Fruit fly (Drosophila melanogaster): ENCODE results near the gene Mcm10.
A peak's percentile ranks its signal among the peaks of the same experiment; 100 is the strongest.

Mcm10 gene

DNA sequence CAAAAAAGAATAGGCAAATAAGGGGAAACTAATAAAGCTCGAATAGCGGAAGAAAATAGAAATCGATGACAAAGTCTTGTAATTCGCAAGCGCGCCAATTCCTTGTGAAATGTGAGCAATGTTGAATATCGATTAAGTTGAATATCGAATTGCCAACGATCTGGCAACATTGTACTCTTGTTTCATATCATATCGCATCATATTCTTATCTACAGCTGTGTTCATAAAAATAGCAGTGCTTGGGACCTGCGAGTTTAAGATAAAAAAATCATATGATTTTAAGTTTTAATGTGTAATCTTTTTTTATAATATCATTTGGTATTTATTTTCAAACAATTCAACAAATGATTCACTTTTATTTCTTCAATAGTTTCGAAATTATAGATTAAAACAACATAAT, 30.7 kb upstream of the Mcm10 start (continued):
- TF ChIP-seq CHES-1-like (GFP tag; optimal IDR thresholded peaks at IDR 0.05): no peak
- TF ChIP-seq Abd-B (GFP tag; optimal IDR thresholded peaks at IDR 0.05): peak; percentile 13
- TF ChIP-seq CG11504 (tag; optimal IDR thresholded peaks at IDR 0.05): no peak
- peak; percentile 52; the same call in 1 of the 3 replicates for TF ChIP-seq CG11456 (GFP tag; IDR thresholded peaks at IDR 0.05)
- no peak for TF ChIP-seq schlank (tag; optimal IDR thresholded peaks at IDR 0.05)
- TF ChIP-seq CG13123 (GFP tag; optimal IDR thresholded peaks at IDR 0.05): peak; percentile 9
- TF ChIP-seq CG15269 (tag; optimal IDR thresholded peaks at IDR 0.05): peak; percentile 70
- TF ChIP-seq MESR4 (GFP tag; optimal IDR thresholded peaks at IDR 0.05): no peak
- no peak for TF ChIP-seq Lpt (GFP tag; optimal IDR thresholded peaks at IDR 0.05)
- peak; percentile 27 for TF ChIP-seq nerfin-1 (tag; optimal IDR thresholded peaks at IDR 0.05)
- peak; percentile 12 for TF ChIP-seq MTF-1 (GFP tag; optimal IDR thresholded peaks at IDR 0.05; ENCODE audit: borderline replicate concordance)
- no peak for TF ChIP-seq esg (GFP tag; conservative IDR thresholded peaks at IDR 0.05)
- no peak for TF ChIP-seq Lim3 (GFP tag; IDR thresholded peaks at IDR 0.05)
- peak; percentile 73 for TF ChIP-seq dysf (GFP tag; IDR thresholded peaks at IDR 0.05)
- TF ChIP-seq klu (GFP tag; IDR thresholded peaks at IDR 0.05): no peak
- TF ChIP-seq chinmo (GFP tag; IDR thresholded peaks at IDR 0.05; ENCODE audit: partially characterized antibody): no peak
- TF ChIP-seq CG16863 (GFP tag; optimal IDR thresholded peaks at IDR 0.05): no peak
- TF ChIP-seq CG8944 (GFP tag; optimal IDR thresholded peaks at IDR 0.05): no peak
- no peak for TF ChIP-seq Dad (GFP tag; optimal IDR thresholded peaks at IDR 0.05)
- TF ChIP-seq CG10959 (GFP tag; IDR thresholded peaks at IDR 0.05): no peak
- peak; percentile 63 for TF ChIP-seq CG1603 (tag; optimal IDR thresholded peaks at IDR 0.05)
- TF ChIP-seq toy (GFP tag; IDR thresholded peaks at IDR 0.05): no peak
- no peak for TF ChIP-seq CG3838 (GFP tag; optimal IDR thresholded peaks at IDR 0.05)
- no peak for TF ChIP-seq cato (GFP tag; optimal IDR thresholded peaks at IDR 0.05; ENCODE audit: borderline replicate concordance)
- peak; percentile 64 for TF ChIP-seq CG2678 (tag; optimal IDR thresholded peaks at IDR 0.05)
- TF ChIP-seq CG4404 (GFP tag; IDR thresholded peaks at IDR 0.05): no peak
- TF ChIP-seq CG17328 (GFP tag; IDR thresholded peaks at IDR 0.05): peak; percentile 66
- TF ChIP-seq CG17385 (GFP tag; optimal IDR thresholded peaks at IDR 0.05): peak; percentile 23
- TF ChIP-seq Hand (GFP tag; optimal IDR thresholded peaks at IDR 0.05): no peak
- TF ChIP-seq CG2875 (GFP tag; optimal IDR thresholded peaks at IDR 0.05): no peak
- peak; percentile 45 for TF ChIP-seq CG8388 (GFP tag; optimal IDR thresholded peaks at IDR 0.05)
- TF ChIP-seq otp (GFP tag; IDR thresholded peaks at IDR 0.05): 0 out of 3 replicates have a peak, but pooled peaks have one; percentile 12
- peak; percentile 47 for TF ChIP-seq Spps (tag; optimal IDR thresholded peaks at IDR 0.05)
- TF ChIP-seq CG16813 (GFP tag; IDR thresholded peaks at IDR 0.05; ENCODE audit: partially characterized antibody): peak; percentile 45; the same call in 1 of the 3 replicates
- TF ChIP-seq CG7372 (GFP tag; IDR thresholded peaks at IDR 0.05): no peak
- TF ChIP-seq CG10147 (GFP tag; optimal IDR thresholded peaks at IDR 0.05): peak; percentile 57
- no peak for TF ChIP-seq Nf-YC (tag; optimal IDR thresholded peaks at IDR 0.05)
- peak; percentile 53 for TF ChIP-seq CG4424 (GFP tag; optimal IDR thresholded peaks at IDR 0.05)
- TF ChIP-seq ham (GFP tag; IDR thresholded peaks at IDR 0.05): no peak
- peak; percentile 59 for TF ChIP-seq PHDP (tag; optimal IDR thresholded peaks at IDR 0.05)
- TF ChIP-seq tio (GFP tag; optimal IDR thresholded peaks at IDR 0.05): peak; percentile 26
- TF ChIP-seq CG9817 (tag; optimal IDR thresholded peaks at IDR 0.05): no peak
- TF ChIP-seq oc (tag; optimal IDR thresholded peaks at IDR 0.05): no peak
- TF ChIP-seq CG4854 (GFP tag; optimal IDR thresholded peaks at IDR 0.05): no peak
- peak; percentile 66 for TF ChIP-seq CG14014 (GFP tag; IDR thresholded peaks at IDR 0.05)
- peak; percentile 74 for TF ChIP-seq amos (GFP tag; IDR thresholded peaks at IDR 0.05; ENCODE audit: partially characterized antibody)
- no peak for TF ChIP-seq ro (GFP tag; IDR thresholded peaks at IDR 0.05)
- peak; percentile 20 for TF ChIP-seq CG13775 (GFP tag; optimal IDR thresholded peaks at IDR 0.05)
- TF ChIP-seq CG14050 (GFP tag; IDR thresholded peaks at IDR 0.05): no peak
- TF ChIP-seq dmrt11E (tag; optimal IDR thresholded peaks at IDR 0.05): peak; percentile 48
- peak; percentile 43 for TF ChIP-seq CG11247 (GFP tag; IDR thresholded peaks at IDR 0.05)
